Fruit fly (Drosophila melanogaster) whole organism, embryonic: ENCODE results near the gene spz3.
A peak's percentile ranks its signal among the peaks of the same experiment; 100 is the strongest.

Experiments used
- Bdp1 ChIP-seq: fragments of 200-800 bp; sonication (Bioruptor generic); optimal IDR thresholded peaks from 3 replicates; lab custom pipeline; 2016; ENCODE audit warnings: missing biosample characterization, missing genetic modification characterization
- C15 ChIP-seq: fragments of 200-800 bp; sonication (Bioruptor generic); IDR thresholded peaks from 3 replicates; pipeline ENCODE4 v1.3.6; 2022; ENCODE audit warnings: missing biosample characterization, missing genetic modification characterization
- CG10321 ChIP-seq: fragments of 200-800 bp; sonication (Bioruptor generic); IDR thresholded peaks from 2 replicates; pipeline ENCODE4 v1.3.6; 2022; ENCODE audit warnings: missing biosample characterization, missing genetic modification characterization
- CG12071 ChIP-seq: fragments of 200-800 bp; sonication (Bioruptor generic); optimal IDR thresholded peaks from 3 replicates; lab custom pipeline; 2018; ENCODE audit warnings: missing biosample characterization, mild to moderate bottlenecking, missing genetic modification characterization
- CG13123 ChIP-seq: fragments of 200-800 bp; sonication (Bioruptor generic); optimal IDR thresholded peaks from 2 replicates; lab custom pipeline; 2016; ENCODE audit warnings: missing biosample characterization, missing genetic modification characterization
- CG14710 ChIP-seq: fragments of 200-800 bp; sonication (Bioruptor generic); optimal IDR thresholded peaks from 3 replicates; lab custom pipeline; 2019; ENCODE audit warnings: missing biosample characterization, mild to moderate bottlenecking, missing genetic modification characterization, moderate library complexity
- CG14860 ChIP-seq: fragments of 200-800 bp; sonication (Bioruptor generic); IDR thresholded peaks from 3 replicates; pipeline ENCODE4 v1.3.6; 2022; ENCODE audit warnings: missing biosample characterization, missing genetic modification characterization; ENCODE audit not compliant: partially characterized antibody
- CG15601 ChIP-seq: fragments of 200-800 bp; sonication (Bioruptor generic); optimal IDR thresholded peaks from 3 replicates; lab custom pipeline; 2019; ENCODE audit warnings: missing biosample characterization, mild to moderate bottlenecking, missing genetic modification characterization, moderate library complexity
- CG16779 ChIP-seq: fragments of 200-800 bp; sonication (Bioruptor generic); IDR thresholded peaks from 2 replicates; pipeline ENCODE4 v1.3.6; 2022; ENCODE audit warnings: missing biosample characterization, missing genetic modification characterization
- CG17829 ChIP-seq: fragments of 200-800 bp; optimal IDR thresholded peaks from 2 replicates; lab custom pipeline; 2019; ENCODE audit warnings: missing biosample characterization, mild to moderate bottlenecking, missing genetic modification characterization, moderate library complexity
- CG30020 ChIP-seq: fragments of 200-800 bp; optimal IDR thresholded peaks from 2 replicates; lab custom pipeline; 2019; ENCODE audit warnings: missing biosample characterization, mild to moderate bottlenecking, missing genetic modification characterization, moderate library complexity
- CG31365 ChIP-seq: fragments of 200-800 bp; sonication (Bioruptor generic); optimal IDR thresholded peaks from 2 replicates; lab custom pipeline; 2018; ENCODE audit warnings: missing biosample characterization, mild to moderate bottlenecking, missing genetic modification characterization
- CG31388 ChIP-seq: fragments of 200-800 bp; sonication (Bioruptor generic); optimal IDR thresholded peaks from 2 replicates; lab custom pipeline; 2016; ENCODE audit warnings: missing biosample characterization, missing genetic modification characterization
- CG3163 ChIP-seq: fragments of 200-800 bp; sonication (Bioruptor generic); optimal IDR thresholded peaks from 3 replicates; lab custom pipeline; 2016; ENCODE audit warnings: missing biosample characterization, missing genetic modification characterization
- CG33213 ChIP-seq: fragments of 200-800 bp; sonication (Bioruptor generic); optimal IDR thresholded peaks from 3 replicates; lab custom pipeline; 2016; ENCODE audit warnings: missing biosample characterization, missing genetic modification characterization
- CG4617 ChIP-seq: fragments of 200-800 bp; sonication (Bioruptor generic); optimal IDR thresholded peaks from 3 replicates; lab custom pipeline; 2016; ENCODE audit warnings: missing biosample characterization, missing genetic modification characterization, borderline replicate concordance
- CG6791 ChIP-seq: fragments of 200-800 bp; sonication (Bioruptor generic); IDR thresholded peaks from 3 replicates; pipeline ENCODE4 v1.3.6; 2022; ENCODE audit warnings: missing biosample characterization, missing genetic modification characterization; ENCODE audit not compliant: partially characterized antibody
- CG7786 ChIP-seq: fragments of 200-800 bp; sonication (Bioruptor generic); optimal IDR thresholded peaks from 2 replicates; lab custom pipeline; 2016; ENCODE audit warnings: missing biosample characterization, missing genetic modification characterization
- Dip3 ChIP-seq: fragments of 200-800 bp; sonication (Bioruptor generic); optimal IDR thresholded peaks from 3 replicates; lab custom pipeline; 2016; ENCODE audit warnings: missing biosample characterization, missing genetic modification characterization
- Dp ChIP-seq: fragments of 200-800 bp; sonication (Bioruptor generic); optimal IDR thresholded peaks from 2 replicates; lab custom pipeline; 2018; ENCODE audit warnings: missing biosample characterization, mild to moderate bottlenecking, missing genetic modification characterization, moderate library complexity
- Fer3 ChIP-seq: fragments of 200-800 bp; sonication (Bioruptor generic); optimal IDR thresholded peaks from 2 replicates; lab custom pipeline; 2018; ENCODE audit warnings: missing biosample characterization, mild to moderate bottlenecking, missing genetic modification characterization, moderate library complexity
- HLH3B ChIP-seq: fragments of 200-800 bp; sonication (Bioruptor generic); IDR thresholded peaks from 2 replicates; pipeline ENCODE4 v1.3.6; 2022; ENCODE audit warnings: missing biosample characterization, missing genetic modification characterization
- Hr78 ChIP-seq, 2 experiments: fragments of 200-800 bp in 1 of 2; fragments of >200 bp in 1 of 2; sonication (Bioruptor generic) in 1 of 2; optimal IDR thresholded peaks; 2 replicates each; lab custom pipeline; 2017 to 2019; ENCODE audit warnings: missing biosample characterization in 2 of 2, missing genetic modification characterization in 2 of 2, mild to moderate bottlenecking in 1 of 2, moderate library complexity in 1 of 2
- Jarid2 ChIP-seq: fragments of 200-800 bp; sonication (Bioruptor generic); optimal IDR thresholded peaks from 3 replicates; lab custom pipeline; 2017; ENCODE audit warnings: mild to moderate bottlenecking, missing biosample characterization, missing genetic modification reagents, missing genetic modification characterization
- Mad ChIP-seq: fragments of 200-800 bp; sonication (Bioruptor generic); optimal IDR thresholded peaks from 2 replicates; lab custom pipeline; 2016; ENCODE audit warnings: missing biosample characterization, missing genetic modification characterization
- Meics ChIP-seq: fragments of 200-800 bp; sonication (Bioruptor generic); optimal IDR thresholded peaks from 2 replicates; lab custom pipeline; 2017; ENCODE audit warnings: missing biosample characterization, mild to moderate bottlenecking, missing genetic modification characterization
- NK7.1 ChIP-seq: fragments of 200-800 bp; sonication (Bioruptor generic); optimal IDR thresholded peaks from 3 replicates; lab custom pipeline; 2016; ENCODE audit warnings: missing biosample characterization, missing genetic modification characterization
- Optix ChIP-seq: fragments of 200-800 bp; sonication (Bioruptor generic); IDR thresholded peaks from 3 replicates; pipeline ENCODE4 v1.3.6; 2022; ENCODE audit warnings: missing biosample characterization, missing genetic modification characterization
- Ptx1 ChIP-seq: fragments of 200-800 bp; sonication (Bioruptor generic); IDR thresholded peaks from 2 replicates; pipeline ENCODE4 v1.3.6; 2022; ENCODE audit warnings: missing biosample characterization, missing genetic modification characterization
- Sox100B ChIP-seq: fragments of 200-800 bp; sonication (Bioruptor generic); optimal IDR thresholded peaks from 3 replicates; lab custom pipeline; 2018; ENCODE audit warnings: missing biosample characterization, mild to moderate bottlenecking, missing genetic modification characterization
- amos ChIP-seq: fragments of 200-800 bp; sonication (Bioruptor generic); IDR thresholded peaks from 2 replicates; pipeline ENCODE4 v1.3.6; 2022; ENCODE audit warnings: missing biosample characterization, missing genetic modification characterization; ENCODE audit not compliant: partially characterized antibody
- aop ChIP-seq: fragments of 200-800 bp; sonication (Bioruptor generic); IDR thresholded peaks from 2 replicates; pipeline ENCODE4 v1.3.6; 2022; ENCODE audit warnings: missing biosample characterization, missing genetic modification characterization
- ap ChIP-seq: fragments of 200-800 bp; sonication (Bioruptor generic); IDR thresholded peaks from 2 replicates; pipeline ENCODE4 v1.3.6; 2022; ENCODE audit warnings: missing biosample characterization, missing genetic modification characterization
- bab2 ChIP-seq: fragments of 200-800 bp; sonication (Bioruptor generic); optimal IDR thresholded peaks from 2 replicates; lab custom pipeline; 2016; ENCODE audit warnings: missing biosample characterization, missing genetic modification characterization
- br ChIP-seq: fragments of >200 bp; optimal IDR thresholded peaks from 2 replicates; lab custom pipeline; 2017
- chn ChIP-seq: fragments of 200-800 bp; sonication (Bioruptor generic); optimal IDR thresholded peaks from 2 replicates; lab custom pipeline; 2016; ENCODE audit warnings: missing biosample characterization, missing genetic modification characterization
- croc ChIP-seq: fragments of 200-800 bp; sonication (Bioruptor generic); conservative IDR thresholded peaks from 3 replicates; pipeline ENCODE4 v1.3.6; 2022; ENCODE audit warnings: missing biosample characterization, missing genetic modification characterization
- da ChIP-seq: fragments of 200-800 bp; sonication (Bioruptor generic); optimal IDR thresholded peaks from 2 replicates; lab custom pipeline; 2016; ENCODE audit warnings: missing biosample characterization, missing genetic modification characterization
- fd102C ChIP-seq: fragments of 200-800 bp; sonication (Bioruptor generic); optimal IDR thresholded peaks from 2 replicates; lab custom pipeline; 2018; ENCODE audit warnings: missing biosample characterization, mild to moderate bottlenecking, missing genetic modification characterization, moderate library complexity
- jigr1 ChIP-seq: fragments of 200-800 bp; sonication (Bioruptor generic); IDR thresholded peaks from 3 replicates; pipeline ENCODE4 v1.3.6; 2022; ENCODE audit warnings: missing biosample characterization, missing genetic modification characterization
- maf-S ChIP-seq: fragments of 200-800 bp; sonication (Bioruptor generic); optimal IDR thresholded peaks from 2 replicates; lab custom pipeline; 2016; ENCODE audit warnings: missing biosample characterization, missing genetic modification characterization
- mld ChIP-seq: fragments of 200-800 bp; sonication (Bioruptor generic); IDR thresholded peaks from 3 replicates; pipeline ENCODE4 v1.3.6; 2022; ENCODE audit warnings: missing biosample characterization, missing genetic modification characterization; ENCODE audit not compliant: partially characterized antibody
- nmo ChIP-seq: fragments of 200-800 bp; sonication (Bioruptor generic); optimal IDR thresholded peaks from 2 replicates; lab custom pipeline; 2018; ENCODE audit warnings: missing biosample characterization, mild to moderate bottlenecking, missing genetic modification characterization, moderate library complexity
- nom ChIP-seq: fragments of 200-800 bp; sonication (Bioruptor generic); optimal IDR thresholded peaks from 2 replicates; lab custom pipeline; 2017; ENCODE audit warnings: missing biosample characterization, missing genetic modification characterization, mild to moderate bottlenecking, moderate library complexity, missing genetic modification reagents
- pfk ChIP-seq: fragments of 200-800 bp; sonication (Bioruptor generic); optimal IDR thresholded peaks from 2 replicates; lab custom pipeline; 2018; ENCODE audit warnings: missing biosample characterization, mild to moderate bottlenecking, missing genetic modification characterization, moderate library complexity
- pum ChIP-seq: fragments of 200-800 bp; sonication (Bioruptor generic); optimal IDR thresholded peaks from 2 replicates; lab custom pipeline; 2016; ENCODE audit warnings: missing biosample characterization, missing genetic modification characterization
- pzg ChIP-seq: fragments of 200-800 bp; sonication (Bioruptor generic); optimal IDR thresholded peaks from 3 replicates; lab custom pipeline; 2018; ENCODE audit warnings: missing biosample characterization, mild to moderate bottlenecking, missing genetic modification characterization, moderate library complexity
- scrt ChIP-seq: fragments of 200-800 bp; sonication (Bioruptor generic); optimal IDR thresholded peaks from 2 replicates; lab custom pipeline; 2018; ENCODE audit warnings: missing biosample characterization, mild to moderate bottlenecking, missing genetic modification characterization, moderate library complexity
- stc ChIP-seq: fragments of 200-800 bp; sonication (Bioruptor generic); IDR thresholded peaks from 2 replicates; pipeline ENCODE4 v1.3.6; 2022; ENCODE audit warnings: missing biosample characterization, missing genetic modification characterization
- wek ChIP-seq: fragments of 200-800 bp; sonication (Bioruptor generic); optimal IDR thresholded peaks from 3 replicates; lab custom pipeline; 2018; ENCODE audit warnings: missing biosample characterization, mild to moderate bottlenecking, missing genetic modification characterization, moderate library complexity
- zfh1 ChIP-seq: fragments of 200-800 bp; sonication (Bioruptor generic); IDR thresholded peaks from 3 replicates; pipeline ENCODE4 v1.3.6; 2022; ENCODE audit warnings: missing biosample characterization, missing genetic modification characterization

Gene spz3

dm6 chr2L:7890654-7891114 lies 11.3 kb upstream of the spz3 start, which contains the start of gene Spn28Db (continued):
- TF ChIP-seq CG12071 (GFP tag; lab: Kevin White, UChicago) (no peak), Optix (GFP tag; lab: Robert Waterston, UW) (no peak), CG31388 (GFP tag; lab: Kevin White, UChicago) (peak; percentile 3), fd102C (GFP tag; lab: Kevin White, UChicago) (no peak), Hr78 (GFP tag; optimal IDR thresholded peaks at IDR 0.05; lab: Kevin White, UChicago) (no peak), Fer3 (tag; lab: Kevin White, UChicago) (no peak), mld (GFP tag; lab: Robert Waterston, UW) (no peak), CG31365 (tag; lab: Kevin White, UChicago) (peak; percentile 22), CG15601 (tag; lab: Kevin White, UChicago) (peak; percentile 84), Dip3 (GFP tag; lab: Kevin White, UChicago) (peak; percentile 53), CG13123 (GFP tag; lab: Kevin White, UChicago) (peak; percentile 1), CG6791 (peak; percentile 72), CG14860 (no peak), C15 (GFP tag; lab: Robert Waterston, UW) (no peak), aop (no peak), CG17829 (tag; lab: Kevin White, UChicago) (peak; percentile 5), Ptx1 (GFP tag; lab: Robert Waterston, UW) (no peak), CG4617 (GFP tag; lab: Kevin White, UChicago) (no peak)
- TF ChIP-seq, all 482 proteins: peak for 67

- TF ChIP-seq NK7.1 = no peak
- no peak for TF ChIP-seq bab2 (GFP tag; lab: Kevin White, UChicago)
- no peak for TF ChIP-seq Sox100B
- no peak for TF ChIP-seq Mad
- no peak for TF ChIP-seq nmo
- TF ChIP-seq da = no peak
- TF ChIP-seq jigr1 (GFP tag; lab: Robert Waterston, UW) = no peak
- no peak for TF ChIP-seq CG16779
- TF ChIP-seq pfk (GFP tag; lab: Kevin White, UChicago) = no peak
- TF ChIP-seq croc (GFP tag; lab: Robert Waterston, UW) = no peak
- TF ChIP-seq chn (GFP tag; lab: Kevin White, UChicago) = no peak
- TF ChIP-seq maf-S (GFP tag; lab: Kevin White, UChicago) = no peak
- TF ChIP-seq stc = no peak
- no peak for TF ChIP-seq CG10321
- no peak for TF ChIP-seq pzg (GFP tag; lab: Kevin White, UChicago)
- no peak for TF ChIP-seq CG30020
- no peak for TF ChIP-seq br (lab: Kevin White, UChicago)
- no peak for TF ChIP-seq HLH3B (GFP tag; lab: Robert Waterston, UW)
Observed at dm6 chr2L:7889029-7889428, 9.7 kb upstream of the spz3 start, which contains the start of gene Spn28Da. TSS of gene Spn28Da (minus strand) at chr2L:7889129.

- peak; percentile 65 for TF ChIP-seq CG3163 (GFP tag; lab: Kevin White, UChicago)
- TF ChIP-seq zfh1 (GFP tag; lab: Robert Waterston, UW) = no peak
- TF ChIP-seq Meics (GFP tag; lab: Kevin White, UChicago) = no peak
- TF ChIP-seq Jarid2 (GFP tag; lab: Kevin White, UChicago) = peak; percentile 14
- TF ChIP-seq pfk (GFP tag; lab: Kevin White, UChicago) = peak; percentile 28
- TF ChIP-seq nom (GFP tag; lab: Kevin White, UChicago) = peak; percentile 7
- TF ChIP-seq Bdp1 = no peak
- TF ChIP-seq CG7786 (GFP tag; lab: Kevin White, UChicago) = no peak
- TF ChIP-seq ap = no peak
- TF ChIP-seq Dp (GFP tag; lab: Kevin White, UChicago) = no peak
- TF ChIP-seq CG14710 (tag; lab: Kevin White, UChicago) = no peak
- TF ChIP-seq wek (GFP tag; lab: Kevin White, UChicago) = no peak
- TF ChIP-seq amos (GFP tag; lab: Robert Waterston, UW) = no peak
- no peak for TF ChIP-seq CG33213
- TF ChIP-seq pum (GFP tag; lab: Kevin White, UChicago) = no peak
- no peak for TF ChIP-seq scrt
Observed at dm6 chr2L:7887333-7887732, 8.0 kb upstream of the spz3 start, which contains the start of gene CG7102. TSS of gene CG7102 (minus strand) at chr2L:7887513.
